Fruit fly (Drosophila melanogaster) whole organism, adult: Measurements from ENCODE around the gene CG7409.

Experiments
- CG11617 ChIP-seq: fragments of 200-800 bp; sonication (Bioruptor generic); optimal IDR thresholded peaks from 2 replicates; lab custom pipeline; 2017; ENCODE audit warnings: mild to moderate bottlenecking, missing biosample characterization, missing genetic modification reagents, missing genetic modification characterization
- CG12768 ChIP-seq: fragments of 200-800 bp; sonication (Bioruptor generic); optimal IDR thresholded peaks from 2 replicates; lab custom pipeline; 2017; ENCODE audit warnings: missing biosample characterization, missing genetic modification characterization, mild to moderate bottlenecking, moderate library complexity, missing genetic modification reagents
- CG14711 ChIP-seq: fragments of 200-800 bp; sonication (Bioruptor generic); optimal IDR thresholded peaks from 2 replicates; lab custom pipeline; 2018; ENCODE audit warnings: missing biosample characterization, mild to moderate bottlenecking, missing genetic modification characterization, moderate library complexity
- CG1620 ChIP-seq: fragments of 200-800 bp; sonication (Bioruptor generic); optimal IDR thresholded peaks from 2 replicates; lab custom pipeline; 2016; ENCODE audit warnings: missing biosample characterization, missing genetic modification characterization
- CG33017 ChIP-seq: fragments of 200-800 bp; sonication (Bioruptor generic); optimal IDR thresholded peaks from 2 replicates; lab custom pipeline; 2018; ENCODE audit warnings: missing biosample characterization, mild to moderate bottlenecking, missing genetic modification characterization, moderate library complexity
- CG5204 ChIP-seq: fragments of 200-800 bp; sonication (Bioruptor generic); optimal IDR thresholded peaks from 2 replicates; lab custom pipeline; 2016; ENCODE audit warnings: missing biosample characterization, missing genetic modification characterization
- CG7045 ChIP-seq: fragments of 200-800 bp; sonication (Bioruptor generic); optimal IDR thresholded peaks from 2 replicates; lab custom pipeline; 2017; ENCODE audit warnings: missing biosample characterization, mild to moderate bottlenecking, missing genetic modification characterization
- CG7101 ChIP-seq: fragments of 200-800 bp; sonication (Bioruptor generic); optimal IDR thresholded peaks from 2 replicates; lab custom pipeline; 2018; ENCODE audit warnings: missing biosample characterization, mild to moderate bottlenecking, missing genetic modification characterization, moderate library complexity
- Clk ChIP-seq: fragments of 200-800 bp; sonication (Bioruptor generic); optimal IDR thresholded peaks from 2 replicates; lab custom pipeline; 2017; ENCODE audit warnings: missing biosample characterization, missing genetic modification characterization
- Crg-1 ChIP-seq: fragments of 200-800 bp; sonication (Bioruptor generic); optimal IDR thresholded peaks from 2 replicates; lab custom pipeline; 2016; ENCODE audit warnings: missing biosample characterization, missing genetic modification characterization
- Hr96 ChIP-seq: fragments of 200-800 bp; sonication (Bioruptor generic); optimal IDR thresholded peaks from 2 replicates; lab custom pipeline; 2016; ENCODE audit warnings: missing biosample characterization, missing genetic modification characterization
- Mnt ChIP-seq: fragments of 200-800 bp; sonication (Bioruptor generic); optimal IDR thresholded peaks from 2 replicates; lab custom pipeline; 2016; ENCODE audit warnings: missing biosample characterization, mild to moderate bottlenecking, missing genetic modification characterization
- bab1 ChIP-seq: fragments of 200-800 bp; sonication (Bioruptor generic); optimal IDR thresholded peaks from 3 replicates; lab custom pipeline; 2019; ENCODE audit warnings: missing biosample characterization, mild to moderate bottlenecking, missing genetic modification characterization, moderate library complexity
- cic ChIP-seq: fragments of 200-800 bp; sonication (Bioruptor generic); optimal IDR thresholded peaks from 2 replicates; lab custom pipeline; 2017; ENCODE audit warnings: missing biosample characterization, mild to moderate bottlenecking, missing genetic modification characterization, moderate library complexity
- cnc ChIP-seq, 2 experiments: fragments of >200 bp; optimal IDR thresholded peaks; 2 replicates each; lab custom pipeline; 2017
- kay ChIP-seq: fragments of 200-800 bp; sonication (Bioruptor generic); peaks from one replicate; lab custom pipeline; 2016; ENCODE audit warnings: missing biosample characterization, missing genetic modification characterization, borderline replicate concordance
- ovo ChIP-seq: fragments of 200-800 bp; sonication (Bioruptor generic); optimal IDR thresholded peaks from 2 replicates; lab custom pipeline; 2016; ENCODE audit warnings: missing biosample characterization, missing genetic modification characterization
- pad ChIP-seq: fragments of 200-800 bp; sonication (Bioruptor generic); optimal IDR thresholded peaks from 3 replicates; lab custom pipeline; 2017; ENCODE audit warnings: missing biosample characterization, missing genetic modification characterization, mild to moderate bottlenecking, moderate library complexity, missing genetic modification reagents
- tj ChIP-seq: fragments of 200-800 bp; sonication (Bioruptor generic); optimal IDR thresholded peaks from 3 replicates; lab custom pipeline; 2017; ENCODE audit warnings: missing biosample characterization, mild to moderate bottlenecking, missing genetic modification characterization, moderate library complexity
- toe ChIP-seq: fragments of 200-800 bp; sonication (Bioruptor generic); optimal IDR thresholded peaks from 2 replicates; lab custom pipeline; 2016; ENCODE audit warnings: missing biosample characterization, missing genetic modification characterization

The CG7409 gene

dm6 chr3L:7719418-7719789 is 34.8 kb upstream of the CG7409 start:
- no peak for TF ChIP-seq Clk (GFP tag; lab: Kevin White, UChicago)
- TF ChIP-seq pad (GFP tag; lab: Kevin White, UChicago), result no peak
- TF ChIP-seq CG12768 (GFP tag; lab: Kevin White, UChicago), result peak; percentile 67
- no peak for TF ChIP-seq CG11617 (GFP tag; lab: Kevin White, UChicago)
- peak; percentile 97 for TF ChIP-seq kay (GFP tag; lab: Kevin White, UChicago)
- TF ChIP-seq Mnt (GFP tag; lab: Kevin White, UChicago), result no peak
- TF ChIP-seq cic (GFP tag; lab: Kevin White, UChicago), result peak; percentile 1
- TF ChIP-seq CG7045, result no peak
- TF ChIP-seq ovo (GFP tag; lab: Kevin White, UChicago), result no peak
- TF ChIP-seq CG5204 (GFP tag; lab: Kevin White, UChicago), result peak; percentile 56
- no peak for TF ChIP-seq bab1
- peak; percentile 31 for TF ChIP-seq tj

dm6 chr3L:7721527-7721926 is 32.7 kb upstream of the CG7409 start:
- TF ChIP-seq Hr96 (GFP tag; lab: Kevin White, UChicago) (no peak), CG7101 (tag; lab: Kevin White, UChicago) (peak; percentile 14), Clk (GFP tag; lab: Kevin White, UChicago) (peak; percentile 8), toe (GFP tag; lab: Kevin White, UChicago) (no peak), Crg-1 (GFP tag; lab: Kevin White, UChicago) (no peak), CG14711 (tag; lab: Kevin White, UChicago) (no peak), kay (GFP tag; lab: Kevin White, UChicago) (peak; percentile 84), CG12768 (GFP tag; lab: Kevin White, UChicago) (peak; percentile 23), CG5204 (GFP tag; lab: Kevin White, UChicago) (peak; percentile 4), CG33017 (tag; lab: Kevin White, UChicago) (peak; percentile 38), ovo (GFP tag; lab: Kevin White, UChicago) (no peak), cnc (optimal IDR thresholded peaks at IDR 0.05; lab: Kevin White, UChicago) (no peak), bab1 (no peak), tj (no peak), CG1620 (GFP tag; lab: Kevin White, UChicago) (no peak), CG11617 (GFP tag; lab: Kevin White, UChicago) (no peak), CG7045 (no peak), cic (GFP tag; lab: Kevin White, UChicago) (peak; percentile 70), pad (GFP tag; lab: Kevin White, UChicago) (no peak), Mnt (GFP tag; lab: Kevin White, UChicago) (no peak)

DNA sequence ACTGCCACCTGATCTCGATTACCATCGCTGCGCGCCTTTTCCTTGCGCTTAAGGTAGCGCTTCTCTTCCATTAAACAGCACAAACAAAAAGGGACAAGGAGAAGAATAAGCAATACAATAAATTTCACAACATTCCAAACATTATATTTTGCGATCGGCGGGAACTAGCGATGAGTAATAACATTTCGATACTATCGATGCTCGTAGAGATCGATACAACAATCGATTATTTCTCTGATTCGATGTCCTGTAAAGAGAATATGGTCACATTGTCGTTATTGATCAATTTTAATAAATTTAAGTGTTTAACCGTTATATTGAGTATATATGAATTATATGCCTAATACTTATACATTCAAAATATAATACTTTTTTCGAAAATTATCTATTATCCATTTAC is 27.9 kb upstream of the CG7409 start, which contains the start of gene CG7457:
TSS of gene CG7457 (minus strand) at position 189 of the 400 bp plus-strand sequence.
- TF ChIP-seq bab1 (peak; percentile 25), Hr96 (GFP tag; lab: Kevin White, UChicago) (no peak)

- TF ChIP-seq CG1620 (GFP tag; lab: Kevin White, UChicago), result no peak
- TF ChIP-seq CG11617 (GFP tag; lab: Kevin White, UChicago), result no peak
- no peak for TF ChIP-seq Mnt (GFP tag; lab: Kevin White, UChicago)
- no peak for TF ChIP-seq bab1
- TF ChIP-seq CG14711 (tag; lab: Kevin White, UChicago), result no peak
- no peak for TF ChIP-seq cic (GFP tag; lab: Kevin White, UChicago)
Measured at dm6 chr3L:7726690-7727089, 27.5 kb upstream of the CG7409 start.

DNA sequence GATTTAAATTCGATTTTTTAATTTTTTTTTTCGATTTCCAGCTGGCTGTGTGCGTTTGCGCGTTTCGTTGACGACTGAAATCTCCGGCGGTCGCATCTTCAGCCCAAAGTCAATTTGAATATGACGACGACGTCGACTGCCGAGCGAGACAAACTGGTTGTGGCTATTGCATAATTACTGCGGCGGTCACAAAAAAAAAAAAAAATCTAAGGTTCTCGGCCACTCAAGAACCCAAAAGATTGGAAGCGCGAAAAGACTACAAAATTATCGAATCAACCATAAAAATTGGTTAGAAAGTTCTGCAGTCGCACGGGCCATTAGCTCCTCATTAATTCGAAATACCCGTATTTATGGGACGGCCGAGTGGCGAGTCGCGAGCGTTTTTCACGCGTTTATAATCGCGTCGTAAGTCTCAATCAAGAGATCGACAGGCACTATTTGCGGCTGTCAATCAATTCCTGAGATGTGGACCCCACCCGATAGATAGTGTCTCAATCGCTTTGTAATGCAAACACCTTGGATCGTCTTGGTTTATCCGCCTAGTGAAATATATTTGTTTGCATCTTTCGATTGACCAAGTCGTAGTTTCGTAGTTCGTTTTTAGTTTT is 22.0 kb upstream of the CG7409 start, which contains the start of gene CG8492:
TSS of gene CG8492 (minus strand) at position 51 of the 608 bp plus-strand sequence.
- TF ChIP-seq cic (GFP tag; lab: Kevin White, UChicago) (no peak), ovo (GFP tag; lab: Kevin White, UChicago) (no peak), CG14711 (tag; lab: Kevin White, UChicago) (no peak), CG33017 (tag; lab: Kevin White, UChicago) (no peak), CG12768 (GFP tag; lab: Kevin White, UChicago) (no peak), Hr96 (GFP tag; lab: Kevin White, UChicago) (no peak), CG7045 (no peak), tj (no peak), CG1620 (GFP tag; lab: Kevin White, UChicago) (no peak), Clk (GFP tag; lab: Kevin White, UChicago) (no peak), cnc (optimal IDR thresholded peaks at IDR 0.05; lab: Kevin White, UChicago) (no peak), toe (GFP tag; lab: Kevin White, UChicago) (no peak), pad (GFP tag; lab: Kevin White, UChicago) (no peak), CG11617 (GFP tag; lab: Kevin White, UChicago) (no peak), Crg-1 (GFP tag; lab: Kevin White, UChicago) (no peak), Mnt (GFP tag; lab: Kevin White, UChicago) (no peak), CG7101 (tag; lab: Kevin White, UChicago) (no peak)

DNA sequence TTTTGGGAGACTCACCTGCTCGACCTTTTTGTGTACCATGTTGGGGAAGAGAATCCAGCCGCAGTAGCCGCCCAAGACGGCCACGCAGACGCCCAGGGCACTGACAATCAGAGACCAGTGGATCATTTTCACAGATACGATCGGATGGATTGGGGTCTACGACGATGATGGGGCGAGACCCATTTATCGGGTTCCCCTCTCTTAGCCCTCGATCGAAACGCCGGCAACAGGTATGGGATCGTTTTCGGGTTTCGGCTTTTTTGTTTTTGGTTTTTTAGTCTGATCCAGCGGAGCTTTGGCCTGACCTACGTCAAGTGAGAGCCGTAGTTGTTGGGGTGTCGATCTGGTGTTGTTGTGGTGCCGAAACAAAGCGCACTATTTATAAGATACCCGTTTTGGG is 12.3 kb upstream of the CG7409 start:
- TF ChIP-seq Mnt (GFP tag; lab: Kevin White, UChicago) (no peak), CG5204 (GFP tag; lab: Kevin White, UChicago) (no peak), bab1 (no peak), CG7101 (tag; lab: Kevin White, UChicago) (no peak)
